Fruit fly (Drosophila melanogaster): ENCODE results near the gene crn.

- TF ChIP-seq CG14711 (tag; optimal IDR thresholded peaks at IDR 0.05) (no peak), Clk (GFP tag; optimal IDR thresholded peaks at IDR 0.05) (no peak), CG1620 (GFP tag; optimal IDR thresholded peaks at IDR 0.05) (no peak), Mnt (GFP tag; optimal IDR thresholded peaks at IDR 0.05) (peak; percentile 44), CG5204 (GFP tag; optimal IDR thresholded peaks at IDR 0.05) (no peak), CG12768 (GFP tag; optimal IDR thresholded peaks at IDR 0.05) (peak; percentile 3), ovo (GFP tag; optimal IDR thresholded peaks at IDR 0.05) (peak; percentile 64), CG7101 (tag; optimal IDR thresholded peaks at IDR 0.05) (peak; percentile 25), cic (GFP tag; optimal IDR thresholded peaks at IDR 0.05) (no peak), pad (GFP tag; optimal IDR thresholded peaks at IDR 0.05) (peak; percentile 79), CG7045 (GFP tag; optimal IDR thresholded peaks at IDR 0.05) (no peak), toe (GFP tag; optimal IDR thresholded peaks at IDR 0.05) (peak; percentile 17)
Measured at dm6 chrX:2269822-2270556, 20.2 kb upstream of the crn start.

Measured in whole organism, adult.